Worm (Caenorhabditis elegans) whole organism, L4/young adult: Measurements from ENCODE around the gene srv-16.

Experiments
- W03F9.2 ChIP-seq: fragments of 150-350 bp; optimal IDR thresholded peaks from 2 replicates; lab custom pipeline; 2014; ENCODE audit warnings: missing biosample characterization, missing genetic modification characterization
- him-1 ChIP-seq: sonication (generic microtip); optimal IDR thresholded peaks from 2 replicates; lab custom pipeline; 2016; ENCODE audit warnings: missing genotype, missing genetic modification reagents, missing genetic modification characterization, missing compliant biosample characterization

DNA sequence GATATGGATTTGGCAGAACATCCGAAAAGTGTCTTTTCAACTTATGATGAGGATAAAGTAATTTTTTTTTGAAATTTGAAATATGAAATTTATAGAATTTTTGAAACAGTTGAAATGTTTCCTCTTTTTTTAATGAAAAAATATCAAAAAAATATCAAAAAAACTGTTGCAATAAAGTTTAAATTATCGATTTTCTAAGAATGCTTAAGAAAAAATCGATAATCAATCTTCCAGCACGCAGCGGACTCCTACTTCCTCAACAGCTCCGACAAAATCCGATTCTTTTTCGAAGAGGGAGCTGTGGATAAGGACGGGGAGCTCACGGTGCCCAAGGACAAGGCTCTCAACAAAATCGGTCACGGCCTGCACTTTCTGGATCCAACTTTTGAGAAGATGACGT, 3.0 kb downstream of the srv-16 start:
- TF ChIP-seq him-1 (tag; lab: Kevin White, UChicago) (no peak), W03F9.2 (tag; lab: Kevin White, UChicago) (no peak)
